Fruit fly (Drosophila melanogaster) whole organism: ENCODE measurements around the gene CG14313.

Experiments used
- CG8478 ChIP-seq: fragments of >200 bp; optimal IDR thresholded peaks from 2 replicates; lab custom pipeline; 2018; ENCODE audit warnings: inconsistent platforms
- Dll ChIP-seq: fragments of >200 bp; optimal IDR thresholded peaks from 2 replicates; lab custom pipeline; 2017
- pan ChIP-seq: fragments of >200 bp; optimal IDR thresholded peaks from 2 replicates; lab custom pipeline; 2017
- psq ChIP-seq: fragments of >200 bp; optimal IDR thresholded peaks from 2 replicates; lab custom pipeline; 2017
- usp ChIP-seq: fragments of >200 bp; optimal IDR thresholded peaks from 2 replicates; lab custom pipeline; 2017; ENCODE audit warnings: missing biosample characterization, missing genetic modification characterization, mixed read lengths

dm6 chr3R:18215300-18215699 is 23.5 kb upstream of the CG14313 start:
- no peak for TF ChIP-seq usp (GFP tag; lab: Kevin White, UChicago)
- no peak for TF ChIP-seq psq
- TF ChIP-seq Dll (lab: Kevin White, UChicago): no peak
- TF ChIP-seq CG8478 (lab: Kevin White, UChicago): no peak
- no peak for TF ChIP-seq pan
